Worm (Caenorhabditis elegans) whole organism, mixed stage, embryonic: ENCODE results near the gene C14F11.7.

Source experiments
- bed-3 ChIP-seq: fragments of 200-800 bp; sonication (Bioruptor generic); optimal IDR thresholded peaks from 3 replicates; lab custom pipeline; 2018; ENCODE audit warnings: mild to moderate bottlenecking, missing genetic modification characterization, moderate library complexity, missing compliant biosample characterization
- blmp-1 ChIP-seq: fragments of 150-350 bp; optimal IDR thresholded peaks from 2 replicates; lab custom pipeline; 2014; ENCODE audit warnings: missing biosample characterization, missing genetic modification characterization
- lin-13 ChIP-seq: fragments of 150-350 bp; optimal IDR thresholded peaks from 2 replicates; lab custom pipeline; 2014; ENCODE audit warnings: missing biosample characterization, missing genetic modification characterization
- mep-1 ChIP-seq: fragments of 150-350 bp; optimal IDR thresholded peaks from 2 replicates; lab custom pipeline; 2017; ENCODE audit warnings: missing biosample characterization, missing genetic modification reagents, missing genetic modification characterization, inconsistent platforms
- pha-4 ChIP-seq: fragments of 150-350 bp; optimal IDR thresholded peaks from 2 replicates; lab custom pipeline; 2018; ENCODE audit warnings: missing biosample characterization, missing genetic modification reagents, missing genetic modification characterization
- unc-39 ChIP-seq: fragments of 150-350 bp; optimal IDR thresholded peaks from 2 replicates; lab custom pipeline; 2014; ENCODE audit warnings: missing biosample characterization, missing genetic modification characterization

ce11 chrX:6221097-6221496 lies 12.7 kb upstream of the C14F11.7 start:
- TF ChIP-seq mep-1, result no peak
- no peak for TF ChIP-seq blmp-1 (tag; lab: Kevin White, UChicago)
- TF ChIP-seq pha-4 (tag; lab: Kevin White, UChicago), result no peak
- no peak for TF ChIP-seq bed-3 (GFP tag; lab: Kevin White, UChicago)
- no peak for TF ChIP-seq unc-39 (tag; lab: Kevin White, UChicago)
- TF ChIP-seq lin-13, result no peak
